Worm (Caenorhabditis elegans) whole organism, young adult: ENCODE measurements around the gene ZK856.5.

Experiments
- B0035.1 ChIP-seq: sonication (generic microtip); optimal IDR thresholded peaks from 2 replicates; lab custom pipeline; 2016; ENCODE audit warnings: missing genetic modification characterization, mild to moderate bottlenecking, missing compliant biosample characterization, missing genotype, missing genetic modification reagents
- F22D6.2 ChIP-seq: sonication (generic microtip); optimal IDR thresholded peaks from 2 replicates; lab custom pipeline; 2016; ENCODE audit warnings: mild to moderate bottlenecking, missing genetic modification characterization, missing compliant biosample characterization
- F23B12.7 ChIP-seq: sonication (generic microtip); optimal IDR thresholded peaks from 2 replicates; lab custom pipeline; 2017; ENCODE audit warnings: missing genetic modification characterization, mild to moderate bottlenecking, missing compliant biosample characterization, antibody characterized with exemption, moderate library complexity; ENCODE audit not compliant: insufficient read depth
- T07F8.4 ChIP-seq: sonication (generic microtip); optimal IDR thresholded peaks from 2 replicates; lab custom pipeline; 2016; ENCODE audit warnings: mild to moderate bottlenecking, missing genetic modification characterization, moderate library complexity, missing compliant biosample characterization
- T26A5.8 ChIP-seq: sonication (generic microtip); optimal IDR thresholded peaks from 2 replicates; lab custom pipeline; 2016; ENCODE audit warnings: missing genetic modification characterization, missing compliant biosample characterization
- Y53G8AR.9 ChIP-seq: fragments of 200-800 bp; sonication (Bioruptor generic); conservative IDR thresholded peaks from 2 replicates; pipeline ENCODE4 v1.3.6; 2022; ENCODE audit warnings: missing genetic modification reagents, missing genetic modification characterization, missing compliant biosample characterization
- Y56A3A.18 ChIP-seq: fragments of 200-800 bp; sonication (Bioruptor generic); IDR thresholded peaks from 2 replicates; pipeline ENCODE4 v1.3.6; 2022; ENCODE audit warnings: missing genetic modification reagents, missing genetic modification characterization, missing compliant biosample characterization
- Y79H2A.3 ChIP-seq: fragments of 200-800 bp; sonication (Bioruptor generic); conservative IDR thresholded peaks from 2 replicates; pipeline ENCODE4 v1.3.6; 2022; ENCODE audit warnings: missing genetic modification reagents, missing genetic modification characterization, missing compliant biosample characterization
- ZK185.1 ChIP-seq: sonication (generic microtip); optimal IDR thresholded peaks from 2 replicates; lab custom pipeline; 2016; ENCODE audit warnings: mild to moderate bottlenecking, missing genetic modification characterization, missing compliant biosample characterization; ENCODE audit not compliant: poor library complexity, severe bottlenecking
- cebp-1 ChIP-seq, 2 experiments: fragments of 200-800 bp in 1 of 2; sonication (Bioruptor generic) in 1 of 2; sonication (generic microtip) in 1 of 2; IDR thresholded peaks in 1 of 2; optimal IDR thresholded peaks in 1 of 2; 2 replicates each; pipeline versions ENCODE4 v1.3.6 to Lab custom; 2017 to 2022; ENCODE audit warnings: missing compliant biosample characterization in 2 of 2, missing genetic modification characterization in 2 of 2, mild to moderate bottlenecking in 1 of 2, missing genetic modification reagents in 1 of 2, moderate library complexity in 1 of 2
- die-1 ChIP-seq: sonication (generic microtip); optimal IDR thresholded peaks from 2 replicates; lab custom pipeline; 2016; ENCODE audit warnings: missing genotype, mild to moderate bottlenecking, missing genetic modification characterization, missing compliant biosample characterization
- dox-1 ChIP-seq: fragments of 200-800 bp; sonication (Bioruptor generic); IDR thresholded peaks from 2 replicates; pipeline ENCODE4 v1.3.6; 2022; ENCODE audit warnings: missing genetic modification reagents, missing genetic modification characterization, missing compliant biosample characterization
- dpff-1 ChIP-seq: sonication (generic microtip); optimal IDR thresholded peaks from 2 replicates; lab custom pipeline; 2017; ENCODE audit warnings: mild to moderate bottlenecking, missing genetic modification characterization, missing compliant biosample characterization
- egl-44 ChIP-seq: fragments of 200-800 bp; sonication (Bioruptor generic); IDR thresholded peaks from 2 replicates; pipeline ENCODE4 v1.3.6; 2022; ENCODE audit warnings: missing genetic modification reagents, missing genetic modification characterization, missing compliant biosample characterization
- egrh-3 ChIP-seq: fragments of 200-800 bp; sonication (Bioruptor generic); IDR thresholded peaks from 2 replicates; pipeline ENCODE4 v1.3.6; 2022; ENCODE audit warnings: missing genetic modification reagents, missing genetic modification characterization, missing compliant biosample characterization
- gei-17 ChIP-seq: fragments of 200-800 bp; sonication (Bioruptor generic); optimal IDR thresholded peaks from 2 replicates; lab custom pipeline; 2018; ENCODE audit warnings: mild to moderate bottlenecking, missing genetic modification characterization, missing compliant biosample characterization
- hlh-26 ChIP-seq: fragments of 200-800 bp; sonication (Bioruptor generic); conservative IDR thresholded peaks from 2 replicates; pipeline ENCODE4 v1.3.6; 2022; ENCODE audit warnings: missing genetic modification reagents, missing genetic modification characterization, missing compliant biosample characterization
- hmg-1.2 ChIP-seq: fragments of 200-800 bp; sonication (Bioruptor generic); IDR thresholded peaks from 2 replicates; pipeline ENCODE4 v1.3.6; 2022; ENCODE audit warnings: missing genetic modification reagents, missing genetic modification characterization, missing compliant biosample characterization
- hmg-20 ChIP-seq: fragments of 200-800 bp; sonication (Bioruptor generic); IDR thresholded peaks from 2 replicates; pipeline ENCODE4 v1.3.6; 2022; ENCODE audit warnings: missing genetic modification reagents, missing genetic modification characterization, missing compliant biosample characterization
- lag-1 ChIP-seq: fragments of 200-800 bp; sonication (Bioruptor generic); IDR thresholded peaks from 2 replicates; pipeline ENCODE4 v1.3.6; 2022; ENCODE audit warnings: missing genetic modification reagents, missing genetic modification characterization, missing compliant biosample characterization
- lir-1 ChIP-seq: fragments of 200-800 bp; sonication (Bioruptor generic); conservative IDR thresholded peaks from 2 replicates; pipeline ENCODE4 v1.3.6; 2022; ENCODE audit warnings: missing genetic modification reagents, missing genetic modification characterization, missing compliant biosample characterization
- madf-3 ChIP-seq: fragments of 200-800 bp; sonication (Bioruptor generic); IDR thresholded peaks from 2 replicates; pipeline ENCODE4 v1.3.6; 2022; ENCODE audit warnings: missing genetic modification reagents, missing genetic modification characterization, missing compliant biosample characterization
- madf-8 ChIP-seq: fragments of 200-800 bp; sonication (Bioruptor generic); conservative IDR thresholded peaks from 2 replicates; pipeline ENCODE4 v1.3.6; 2022; ENCODE audit warnings: missing genetic modification reagents, missing genetic modification characterization, missing compliant biosample characterization
- mcd-1 ChIP-seq: fragments of 200-800 bp; sonication (Bioruptor generic); IDR thresholded peaks from 2 replicates; pipeline ENCODE4 v1.3.6; 2022; ENCODE audit warnings: missing genetic modification reagents, missing genetic modification characterization, missing compliant biosample characterization
- nhr-179 ChIP-seq: sonication (generic microtip); optimal IDR thresholded peaks from 2 replicates; lab custom pipeline; 2016; ENCODE audit warnings: mild to moderate bottlenecking, missing genetic modification characterization, missing compliant biosample characterization
- nhr-80 ChIP-seq: sonication (generic microtip); optimal IDR thresholded peaks from 2 replicates; lab custom pipeline; 2016; ENCODE audit warnings: missing genetic modification characterization, missing compliant biosample characterization
- rpc-1 ChIP-seq, 2 experiments: fragments of 150-350 bp in 1 of 2; sonication (generic microtip) in 1 of 2; optimal IDR thresholded peaks; 2 replicates each; lab custom pipeline; 2014 to 2018; ENCODE audit warnings: missing biosample characterization in 1 of 2, missing genetic modification characterization in 1 of 2, missing genetic modification reagents in 1 of 2, missing genotype in 1 of 2
- sea-2 ChIP-seq: fragments of 200-800 bp; sonication (Bioruptor generic); IDR thresholded peaks from 2 replicates; pipeline ENCODE4 v1.3.6; 2022; ENCODE audit warnings: missing genetic modification characterization, missing compliant biosample characterization
- snpc-3.4 ChIP-seq: sonication (generic microtip); optimal IDR thresholded peaks from 2 replicates; lab custom pipeline; 2017; ENCODE audit warnings: missing genetic modification characterization, mild to moderate bottlenecking, missing compliant biosample characterization, antibody characterized with exemption, moderate library complexity, missing genotype, missing genetic modification reagents
- unc-62 ChIP-seq: fragments of 150-350 bp; optimal IDR thresholded peaks from 2 replicates; lab custom pipeline; 2014; ENCODE audit warnings: missing biosample characterization, missing genetic modification reagents, missing genetic modification characterization
- xnd-1 ChIP-seq: sonication (generic microtip); optimal IDR thresholded peaks from 2 replicates; lab custom pipeline; 2016; ENCODE audit warnings: missing genotype, missing genetic modification reagents, missing genetic modification characterization, missing compliant biosample characterization
- ztf-18 ChIP-seq: sonication (generic microtip); optimal IDR thresholded peaks from 2 replicates; lab custom pipeline; 2016; ENCODE audit warnings: missing genotype, mild to moderate bottlenecking, missing genetic modification characterization, missing compliant biosample characterization
- ztf-22 ChIP-seq: fragments of 200-800 bp; sonication (Bioruptor generic); optimal IDR thresholded peaks from 2 replicates; lab custom pipeline; 2018; ENCODE audit warnings: mild to moderate bottlenecking, missing genetic modification characterization, moderate library complexity, missing compliant biosample characterization

ZK856.5 gene

ce11 chrV:10229222-10229879 lies 39.4 kb upstream of the ZK856.5 start, which contains the start of the genes pyt-1 and fipr-7:
Gene pyt-1, minus strand, starts transcription at chrV:10229322.
Gene fipr-7, plus strand, starts transcription at chrV:10229829.
- TF ChIP-seq ztf-18 (no peak), hlh-26 (GFP tag; lab: Robert Waterston, UW) (no peak), mcd-1 (GFP tag; lab: Robert Waterston, UW) (no peak), sea-2 (no peak), snpc-3.4 (tag; lab: Kevin White, UChicago) (no peak), cebp-1 (GFP tag; IDR thresholded peaks at IDR 0.05; lab: Robert Waterston, UW) (no peak), cebp-1 (tag; optimal IDR thresholded peaks at IDR 0.05; lab: Kevin White, UChicago) (no peak), hmg-1.2 (GFP tag; lab: Robert Waterston, UW) (no peak), rpc-1 (optimal IDR thresholded peaks at IDR 0.05; lab: Kevin White, UChicago) (no peak), rpc-1 (tag; optimal IDR thresholded peaks at IDR 0.05; lab: Kevin White, UChicago) (no peak), nhr-80 (tag; lab: Kevin White, UChicago) (no peak), lir-1 (GFP tag; lab: Robert Waterston, UW) (no peak), B0035.1 (tag; lab: Kevin White, UChicago) (no peak)

DNA sequence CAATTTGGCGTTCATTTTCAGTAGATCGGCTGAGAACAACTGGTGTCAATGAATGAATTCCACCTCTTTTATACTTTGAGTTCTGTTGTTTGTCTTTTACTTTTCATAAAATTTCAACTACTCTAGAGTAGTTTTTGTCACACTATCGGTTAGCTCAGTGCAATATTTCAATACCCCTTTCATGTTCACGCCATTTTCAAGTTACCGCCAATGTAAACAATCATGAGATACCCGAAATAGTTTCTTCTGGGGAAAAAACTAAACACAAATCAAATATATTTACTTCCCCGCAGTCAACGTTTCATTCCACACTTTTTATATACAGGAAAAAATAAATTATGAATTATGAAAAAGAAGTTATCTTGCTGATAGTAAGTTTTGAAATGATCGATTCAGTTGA lies 38.4 kb upstream of the ZK856.5 start, which contains the start of gene fipr-4:
Gene fipr-4, minus strand, starts transcription at position 101 of the 400 bp plus-strand sequence.
- TF ChIP-seq xnd-1 (tag; lab: Kevin White, UChicago) (no peak), F22D6.2 (no peak), Y53G8AR.9 (GFP tag; lab: Robert Waterston, UW) (no peak), madf-8 (GFP tag; lab: Robert Waterston, UW) (no peak), egrh-3 (GFP tag; lab: Robert Waterston, UW) (no peak), madf-3 (GFP tag; lab: Robert Waterston, UW) (no peak), nhr-179 (tag; lab: Kevin White, UChicago) (no peak), egl-44 (GFP tag; lab: Robert Waterston, UW) (no peak), ztf-22 (GFP tag; lab: Kevin White, UChicago) (no peak), cebp-1 (GFP tag; IDR thresholded peaks at IDR 0.05; lab: Robert Waterston, UW) (no peak), cebp-1 (tag; optimal IDR thresholded peaks at IDR 0.05; lab: Kevin White, UChicago) (no peak), hmg-20 (GFP tag; lab: Robert Waterston, UW) (no peak), F23B12.7 (tag; lab: Kevin White, UChicago) (no peak), dpff-1 (tag; lab: Kevin White, UChicago) (no peak), unc-62 (GFP tag; lab: Kevin White, UChicago) (no peak)

- no peak for TF ChIP-seq gei-17 (GFP tag; lab: Kevin White, UChicago)
- no peak for TF ChIP-seq Y56A3A.18
- no peak for TF ChIP-seq die-1
- TF ChIP-seq T07F8.4, result no peak
- no peak for TF ChIP-seq dox-1 (GFP tag; lab: Robert Waterston, UW)
- no peak for TF ChIP-seq ZK185.1 (tag; lab: Kevin White, UChicago)
- TF ChIP-seq lag-1 (GFP tag; lab: Robert Waterston, UW), result no peak
- no peak for TF ChIP-seq Y79H2A.3 (GFP tag; lab: Robert Waterston, UW)
- no peak for TF ChIP-seq T26A5.8 (tag; lab: Kevin White, UChicago)
Observed at ce11 chrV:10227333-10227732, 37.4 kb upstream of the ZK856.5 start, which contains the start of gene ttr-19. Gene ttr-19, minus strand, starts transcription at chrV:10227433.
